Worm (Caenorhabditis elegans) whole organism, L1 larva: ENCODE measurements around the gene his-32.

Source experiments
- egl-27 ChIP-seq, 2 experiments: fragments of 150-350 bp in 1 of 2; sonication (generic microtip); optimal IDR thresholded peaks; 3 replicates each; lab custom pipeline; 2017 to 2018; ENCODE audit warnings: missing biosample characterization in 2 of 2, missing genetic modification characterization in 2 of 2, missing genetic modification reagents in 2 of 2
- elt-3 ChIP-seq, 6 experiments: fragments of 150-350 bp in 1 of 6; sonication (generic microtip); optimal IDR thresholded peaks; 2 replicates each; lab custom pipeline; 2017 to 2018; ENCODE audit warnings: missing biosample characterization in 6 of 6, missing genetic modification characterization in 6 of 6, inconsistent platforms in 1 of 6
- lin-13 ChIP-seq: fragments of 150-350 bp; optimal IDR thresholded peaks from 2 replicates; lab custom pipeline; 2014; ENCODE audit warnings: missing biosample characterization, missing genetic modification reagents, missing genetic modification characterization
- lin-39 ChIP-seq: fragments of 150-350 bp; optimal IDR thresholded peaks from 2 replicates; lab custom pipeline; 2014; ENCODE audit warnings: missing biosample characterization, missing genetic modification reagents, missing genetic modification characterization
- mep-1 ChIP-seq: fragments of 150-350 bp; optimal IDR thresholded peaks from 2 replicates; lab custom pipeline; 2014; ENCODE audit warnings: missing biosample characterization, missing genetic modification characterization
- unc-62 ChIP-seq: fragments of 150-350 bp; optimal IDR thresholded peaks from 2 replicates; lab custom pipeline; 2014; ENCODE audit warnings: missing biosample characterization, missing genetic modification reagents, missing genetic modification characterization

- no peak for TF ChIP-seq lin-39 (tag; lab: Kevin White, UChicago)
- no peak for TF ChIP-seq unc-62 (GFP tag; lab: Kevin White, UChicago)
- peak; percentile 36 for TF ChIP-seq mep-1 (tag; lab: Kevin White, UChicago)
- no peak for TF ChIP-seq egl-27 (tag; optimal IDR thresholded peaks at IDR 0.05; lab: Kevin White, UChicago)
- TF ChIP-seq elt-3 (tag; optimal IDR thresholded peaks at IDR 0.05; lab: Kevin White, UChicago), result no peak
- no peak for TF ChIP-seq lin-13 (GFP tag; lab: Kevin White, UChicago)
Observed at ce11 chrIV:8376923-8377322, 42.8 kb downstream of the his-32 start.
